Worm (Caenorhabditis elegans): ENCODE data around the gene ptr-8.

ce11 chrII:10862749-10863656 is 26.1 kb upstream of the ptr-8 start:
- no peak for TF ChIP-seq F13H6.1 (tag; optimal IDR thresholded peaks at IDR 0.05)
- TF ChIP-seq zag-1 (tag; optimal IDR thresholded peaks at IDR 0.05): no peak
- TF ChIP-seq aly-2 (tag; optimal IDR thresholded peaks at IDR 0.05): no peak
- no peak for TF ChIP-seq unc-39 (tag; optimal IDR thresholded peaks at IDR 0.05)
- no peak for TF ChIP-seq nhr-11 (tag; optimal IDR thresholded peaks at IDR 0.05)

Data from whole organism, L2 larva.